Worm (Caenorhabditis elegans): Measurements from ENCODE around the gene col-8.

Gene col-8

DNA sequence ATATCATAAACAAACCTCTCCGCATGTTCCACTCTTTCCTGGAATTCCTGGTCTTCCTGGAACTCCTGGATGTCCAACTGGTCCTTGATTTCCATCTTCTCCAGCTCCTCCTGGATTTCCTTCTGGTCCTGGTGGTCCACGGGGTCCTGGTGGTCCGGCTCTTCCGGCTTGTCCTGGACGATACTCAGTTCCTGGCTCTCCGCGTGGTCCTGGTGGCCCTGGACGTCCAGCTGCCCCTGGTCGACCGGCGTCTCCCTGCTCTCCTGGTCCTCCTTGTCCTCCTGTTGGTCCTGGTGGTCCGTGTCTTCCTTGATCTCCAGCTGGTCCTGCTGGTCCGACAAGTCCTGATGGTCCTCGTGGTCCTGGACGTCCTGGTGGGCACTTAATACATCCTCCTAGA lies 676 bp downstream of the col-8 start:
- TF ChIP-seq zag-1 (tag; optimal IDR thresholded peaks at IDR 0.05) (no peak), jun-1 (tag; optimal IDR thresholded peaks at IDR 0.05) (no peak), ceh-16 (tag; optimal IDR thresholded peaks at IDR 0.05) (no peak), nhr-23 (tag; optimal IDR thresholded peaks at IDR 0.05) (no peak), skn-1 (tag; optimal IDR thresholded peaks at IDR 0.05) (no peak), lin-39 (tag; optimal IDR thresholded peaks at IDR 0.05) (no peak), ama-1 (optimal IDR thresholded peaks at IDR 0.05) (no peak), nhr-77 (tag; optimal IDR thresholded peaks at IDR 0.05) (no peak)

- TF ChIP-seq aly-2 (tag; optimal IDR thresholded peaks at IDR 0.05) (no peak), jun-1 (tag; optimal IDR thresholded peaks at IDR 0.05) (no peak), eor-1 (tag; optimal IDR thresholded peaks at IDR 0.05) (no peak), unc-62 (GFP tag; optimal IDR thresholded peaks at IDR 0.05) (no peak), R02D3.7 (tag; optimal IDR thresholded peaks at IDR 0.05) (no peak), hmg-11 (tag; optimal IDR thresholded peaks at IDR 0.05) (no peak), sea-2 (GFP tag; optimal IDR thresholded peaks at IDR 0.05) (no peak), nhr-23 (tag; optimal IDR thresholded peaks at IDR 0.05) (no peak), fkh-2 (tag; optimal IDR thresholded peaks at IDR 0.05) (no peak), snpc-4 (tag; optimal IDR thresholded peaks at IDR 0.05) (no peak), unc-39 (tag; optimal IDR thresholded peaks at IDR 0.05) (no peak), pha-4 (tag; optimal IDR thresholded peaks at IDR 0.05) (no peak), mdl-1 (tag; optimal IDR thresholded peaks at IDR 0.05) (no peak), tbx-2 (tag; optimal IDR thresholded peaks at IDR 0.05) (no peak), lin-39 (tag; optimal IDR thresholded peaks at IDR 0.05) (no peak)
Measured at ce11 chrIII:7013764-7014163, 6.6 kb downstream of the col-8 start.

DNA sequence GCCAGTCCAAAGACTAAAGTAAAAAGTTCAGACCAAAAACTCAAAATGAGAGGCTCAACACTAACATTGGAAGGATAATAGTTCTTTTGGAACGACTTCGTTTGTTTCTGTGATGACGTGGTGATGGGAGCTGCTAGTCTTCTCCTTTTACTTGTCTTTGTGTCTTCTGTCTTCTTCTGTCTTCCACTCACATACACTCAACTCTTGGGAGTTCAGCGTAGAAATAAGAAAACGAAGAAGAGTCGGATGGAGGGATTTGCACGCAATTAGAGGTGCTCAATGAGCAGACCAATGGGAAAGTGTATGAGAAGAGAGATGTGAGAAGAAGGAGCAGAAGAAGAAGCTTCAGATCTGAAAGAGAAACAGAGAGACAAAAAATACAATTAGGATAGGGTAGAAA lies 8.3 kb downstream of the col-8 start:
- TF ChIP-seq mml-1 (tag; optimal IDR thresholded peaks at IDR 0.05): no peak
- TF ChIP-seq nhr-43 (tag; optimal IDR thresholded peaks at IDR 0.05; ENCODE audit: poor library complexity, severe bottlenecking): no peak
- TF ChIP-seq nhr-28 (tag; optimal IDR thresholded peaks at IDR 0.05): no peak
- no peak for TF ChIP-seq elt-3 (tag; optimal IDR thresholded peaks at IDR 0.05)
- TF ChIP-seq lin-15B (tag; optimal IDR thresholded peaks at IDR 0.05): no peak
- no peak for TF ChIP-seq fos-1 (tag; optimal IDR thresholded peaks at IDR 0.05)
- no peak for TF ChIP-seq elt-1 (tag; optimal IDR thresholded peaks at IDR 0.05)
- TF ChIP-seq ceh-28 (tag; optimal IDR thresholded peaks at IDR 0.05): no peak

ce11 chrIII:7008836-7009235 lies 11.6 kb downstream of the col-8 start, which contains the start of gene lgc-38:
Gene lgc-38 (plus strand): TSS chrIII:7009136.
- TF ChIP-seq zag-1 (tag; optimal IDR thresholded peaks at IDR 0.05): no peak
- no peak for TF ChIP-seq lin-15B (tag; optimal IDR thresholded peaks at IDR 0.05)
- TF ChIP-seq fkh-10 (GFP tag; optimal IDR thresholded peaks at IDR 0.05): no peak
- no peak for TF ChIP-seq elt-1 (tag; optimal IDR thresholded peaks at IDR 0.05)
- TF ChIP-seq ztf-4 (tag; optimal IDR thresholded peaks at IDR 0.05): no peak
- no peak for TF ChIP-seq nhr-237 (tag; optimal IDR thresholded peaks at IDR 0.05)
- no peak for TF ChIP-seq nhr-76 (tag; optimal IDR thresholded peaks at IDR 0.05)
- no peak for TF ChIP-seq fos-1 (tag; optimal IDR thresholded peaks at IDR 0.05)
- TF ChIP-seq mml-1 (tag; optimal IDR thresholded peaks at IDR 0.05): no peak
- no peak for TF ChIP-seq nhr-43 (tag; optimal IDR thresholded peaks at IDR 0.05; ENCODE audit: poor library complexity, severe bottlenecking)

ce11 chrIII:7005350-7005749 lies 15.1 kb downstream of the col-8 start, which contains the start of gene C06E8.5:
Gene C06E8.5 (minus strand): TSS chrIII:7005450.
- peak; percentile 16 for TF ChIP-seq nhr-25 (tag; optimal IDR thresholded peaks at IDR 0.05)
- no peak for TF ChIP-seq hmg-11 (tag; optimal IDR thresholded peaks at IDR 0.05)
- TF ChIP-seq mdl-1 (tag; optimal IDR thresholded peaks at IDR 0.05): no peak
- TF ChIP-seq R02D3.7 (tag; optimal IDR thresholded peaks at IDR 0.05): no peak

DNA sequence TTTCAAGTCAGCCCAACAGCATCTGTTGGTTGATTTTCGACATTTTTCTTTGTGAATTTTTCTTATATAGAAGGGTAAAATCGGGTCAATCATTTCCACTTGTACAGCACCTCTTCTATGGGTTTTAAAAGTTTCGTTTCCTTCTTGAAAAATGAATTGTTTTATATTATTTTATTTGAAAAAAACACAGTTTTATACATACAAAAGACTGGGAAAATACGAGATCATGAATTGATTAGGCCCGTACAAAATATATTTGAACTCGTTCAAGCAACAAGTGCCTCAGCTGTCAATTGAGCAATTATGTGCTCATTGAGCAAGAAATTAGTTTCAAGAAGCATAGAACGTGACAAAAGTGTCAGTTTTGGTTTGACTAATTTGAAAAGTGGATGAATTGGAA lies 18.3 kb downstream of the col-8 start:
- no peak for TF ChIP-seq nfya-1 (tag; optimal IDR thresholded peaks at IDR 0.05; ENCODE audit: insufficient read depth)
- TF ChIP-seq tbx-2 (tag; optimal IDR thresholded peaks at IDR 0.05): no peak
- TF ChIP-seq egl-27 (tag; optimal IDR thresholded peaks at IDR 0.05): no peak
- TF ChIP-seq nhr-67 (tag; optimal IDR thresholded peaks at IDR 0.05): no peak
- no peak for TF ChIP-seq lin-15B (tag; optimal IDR thresholded peaks at IDR 0.05)
- TF ChIP-seq ztf-11 (tag; optimal IDR thresholded peaks at IDR 0.05): no peak
- no peak for TF ChIP-seq sea-2 (GFP tag; optimal IDR thresholded peaks at IDR 0.05)
- no peak for TF ChIP-seq nhr-43 (tag; optimal IDR thresholded peaks at IDR 0.05; ENCODE audit: poor library complexity, severe bottlenecking)
- TF ChIP-seq mml-1 (tag; optimal IDR thresholded peaks at IDR 0.05): no peak
- no peak for TF ChIP-seq ama-1 (optimal IDR thresholded peaks at IDR 0.05)
- no peak for TF ChIP-seq lsy-12 (tag; optimal IDR thresholded peaks at IDR 0.05)
- no peak for TF ChIP-seq ceh-82 (tag; optimal IDR thresholded peaks at IDR 0.05)
- no peak for TF ChIP-seq mdl-1 (tag; optimal IDR thresholded peaks at IDR 0.05)
- no peak for TF ChIP-seq fkh-2 (tag; optimal IDR thresholded peaks at IDR 0.05)
- TF ChIP-seq daf-12 (tag; optimal IDR thresholded peaks at IDR 0.05): no peak
- no peak for TF ChIP-seq zag-1 (tag; optimal IDR thresholded peaks at IDR 0.05)
- TF ChIP-seq ceh-9 (tag; optimal IDR thresholded peaks at IDR 0.05): no peak
- no peak for TF ChIP-seq nhr-76 (tag; optimal IDR thresholded peaks at IDR 0.05)
- no peak for TF ChIP-seq nhr-12 (tag; optimal IDR thresholded peaks at IDR 0.05)
